Fruit fly (Drosophila melanogaster) whole organism, embryonic: ENCODE measurements around the gene Vlet.

Experiments
- ATbp ChIP-seq: fragments of 200-800 bp; sonication (Bioruptor generic); optimal IDR thresholded peaks from 2 replicates; lab custom pipeline; 2017; ENCODE audit warnings: missing biosample characterization, mild to moderate bottlenecking, missing genetic modification characterization, missing genetic modification reagents
- Asciz ChIP-seq: fragments of 200-800 bp; sonication (Bioruptor generic); optimal IDR thresholded peaks from 2 replicates; lab custom pipeline; 2017; ENCODE audit warnings: missing biosample characterization, mild to moderate bottlenecking, missing genetic modification characterization, missing genetic modification reagents
- CG12391 ChIP-seq: fragments of 200-800 bp; sonication (Bioruptor generic); optimal IDR thresholded peaks from 3 replicates; lab custom pipeline; 2018; ENCODE audit warnings: missing biosample characterization, mild to moderate bottlenecking, missing genetic modification characterization, moderate library complexity
- CG13424 ChIP-seq: fragments of 200-800 bp; sonication (Bioruptor generic); optimal IDR thresholded peaks from 2 replicates; lab custom pipeline; 2019; ENCODE audit warnings: missing biosample characterization, mild to moderate bottlenecking, missing genetic modification characterization, moderate library complexity
- CG14710 ChIP-seq: fragments of 200-800 bp; sonication (Bioruptor generic); optimal IDR thresholded peaks from 3 replicates; lab custom pipeline; 2019; ENCODE audit warnings: missing biosample characterization, mild to moderate bottlenecking, missing genetic modification characterization, moderate library complexity
- CG15269 ChIP-seq: fragments of 200-800 bp; sonication (Bioruptor generic); optimal IDR thresholded peaks from 2 replicates; lab custom pipeline; 2018; ENCODE audit warnings: missing biosample characterization, mild to moderate bottlenecking, missing genetic modification characterization, moderate library complexity
- CG18262 ChIP-seq: fragments of 200-800 bp; optimal IDR thresholded peaks from 3 replicates; lab custom pipeline; 2019; ENCODE audit warnings: missing biosample characterization, mild to moderate bottlenecking, missing genetic modification characterization, moderate library complexity
- CG18619 ChIP-seq: fragments of 200-800 bp; sonication (Bioruptor generic); optimal IDR thresholded peaks from 3 replicates; lab custom pipeline; 2017; ENCODE audit warnings: missing biosample characterization, mild to moderate bottlenecking, missing genetic modification characterization
- CG2678 ChIP-seq: fragments of 200-800 bp; sonication (Bioruptor generic); optimal IDR thresholded peaks from 3 replicates; lab custom pipeline; 2019; ENCODE audit warnings: missing biosample characterization, mild to moderate bottlenecking, missing genetic modification characterization, moderate library complexity
- CG4360 ChIP-seq: fragments of 200-800 bp; sonication (Bioruptor generic); IDR thresholded peaks from 2 replicates; pipeline ENCODE4 v1.3.6; 2022; ENCODE audit warnings: missing biosample characterization, missing genetic modification characterization
- CG6854 ChIP-seq: fragments of 200-800 bp; sonication (Bioruptor generic); optimal IDR thresholded peaks from 3 replicates; lab custom pipeline; 2017; ENCODE audit warnings: missing biosample characterization, mild to moderate bottlenecking, missing genetic modification characterization
- CG7963 ChIP-seq: fragments of 200-800 bp; sonication (Bioruptor generic); IDR thresholded peaks from 3 replicates; pipeline ENCODE4 v1.3.6; 2022; ENCODE audit warnings: missing biosample characterization, missing genetic modification characterization; ENCODE audit not compliant: partially characterized antibody
- CG8388 ChIP-seq: fragments of 200-800 bp; sonication (Bioruptor generic); optimal IDR thresholded peaks from 2 replicates; lab custom pipeline; 2019; ENCODE audit warnings: missing biosample characterization, mild to moderate bottlenecking, missing genetic modification characterization, moderate library complexity
- CG9817 ChIP-seq: fragments of 200-800 bp; sonication (Bioruptor generic); optimal IDR thresholded peaks from 2 replicates; lab custom pipeline; 2018; ENCODE audit warnings: missing biosample characterization, mild to moderate bottlenecking, missing genetic modification characterization, moderate library complexity
- CoRest ChIP-seq: fragments of 200-800 bp; sonication (Bioruptor generic); optimal IDR thresholded peaks from 3 replicates; lab custom pipeline; 2018; ENCODE audit warnings: missing biosample characterization, mild to moderate bottlenecking, missing genetic modification characterization, moderate library complexity
- D ChIP-seq, 2 experiments: fragments of 200-800 bp in 1 of 2; fragments of >200 bp in 1 of 2; sonication (Bioruptor generic) in 1 of 2; optimal IDR thresholded peaks; 2 replicates in 1 of 2; 3 replicates in 1 of 2; lab custom pipeline; 2017; ENCODE audit warnings: mild to moderate bottlenecking in 1 of 2, missing biosample characterization in 1 of 2, missing genetic modification characterization in 1 of 2, missing genetic modification reagents in 1 of 2
- Drgx ChIP-seq: fragments of 200-800 bp; sonication (Bioruptor generic); IDR thresholded peaks from 2 replicates; pipeline ENCODE4 v1.3.6; 2022; ENCODE audit warnings: missing biosample characterization, missing genetic modification characterization
- H2.0 ChIP-seq: fragments of 200-800 bp; sonication (Bioruptor generic); IDR thresholded peaks from 2 replicates; pipeline ENCODE4 v1.3.6; 2022; ENCODE audit warnings: missing biosample characterization, missing genetic modification characterization
- HHEX ChIP-seq: fragments of 200-800 bp; sonication (Bioruptor generic); optimal IDR thresholded peaks from 3 replicates; lab custom pipeline; 2017; ENCODE audit warnings: missing biosample characterization, mild to moderate bottlenecking, missing genetic modification characterization, missing genetic modification reagents
- Hr51 ChIP-seq, 2 experiments: fragments of 200-800 bp; sonication (Bioruptor generic); optimal IDR thresholded peaks; 2 replicates in 1 of 2; 3 replicates in 1 of 2; lab custom pipeline; 2016 to 2018; ENCODE audit warnings: missing biosample characterization in 2 of 2, missing genetic modification characterization in 2 of 2, mild to moderate bottlenecking in 1 of 2, moderate library complexity in 1 of 2
- Oli ChIP-seq: fragments of 200-800 bp; sonication (Bioruptor generic); optimal IDR thresholded peaks from 2 replicates; lab custom pipeline; 2018; ENCODE audit warnings: missing biosample characterization, mild to moderate bottlenecking, missing genetic modification characterization, moderate library complexity
- Opbp ChIP-seq: fragments of 200-800 bp; sonication (Bioruptor generic); IDR thresholded peaks from 3 replicates; pipeline ENCODE4 v1.3.6; 2022; ENCODE audit warnings: missing biosample characterization, missing genetic modification characterization; ENCODE audit not compliant: partially characterized antibody
- Rx ChIP-seq: fragments of 200-800 bp; sonication (Bioruptor generic); IDR thresholded peaks from 2 replicates; pipeline ENCODE4 v1.3.6; 2022; ENCODE audit warnings: missing biosample characterization, missing genetic modification characterization
- Sox100B ChIP-seq: fragments of 200-800 bp; sonication (Bioruptor generic); optimal IDR thresholded peaks from 3 replicates; lab custom pipeline; 2018; ENCODE audit warnings: missing biosample characterization, mild to moderate bottlenecking, missing genetic modification characterization
- Sry-β ChIP-seq: fragments of 200-800 bp; sonication (Bioruptor generic); optimal IDR thresholded peaks from 2 replicates; lab custom pipeline; 2018; ENCODE audit warnings: missing biosample characterization, mild to moderate bottlenecking, missing genetic modification characterization, moderate library complexity
- Ssrp ChIP-seq: fragments of 200-800 bp; sonication (Bioruptor generic); optimal IDR thresholded peaks from 2 replicates; lab custom pipeline; 2018; ENCODE audit warnings: missing biosample characterization, mild to moderate bottlenecking, missing genetic modification characterization, moderate library complexity
- Vsx1 ChIP-seq: fragments of 200-800 bp; sonication (Bioruptor generic); optimal IDR thresholded peaks from 2 replicates; lab custom pipeline; 2017; ENCODE audit warnings: missing biosample characterization, mild to moderate bottlenecking, missing genetic modification characterization, missing genetic modification reagents
- bab2 ChIP-seq: fragments of 200-800 bp; sonication (Bioruptor generic); optimal IDR thresholded peaks from 2 replicates; lab custom pipeline; 2016; ENCODE audit warnings: missing biosample characterization, missing genetic modification characterization
- dmrt11E ChIP-seq: fragments of 200-800 bp; sonication (Bioruptor generic); optimal IDR thresholded peaks from 3 replicates; lab custom pipeline; 2018; ENCODE audit warnings: missing biosample characterization, mild to moderate bottlenecking, missing genetic modification characterization, moderate library complexity
- dmrt99B ChIP-seq: fragments of 200-800 bp; sonication (Bioruptor generic); optimal IDR thresholded peaks from 2 replicates; lab custom pipeline; 2018; ENCODE audit warnings: missing biosample characterization, mild to moderate bottlenecking, missing genetic modification characterization, moderate library complexity
- dpn ChIP-seq, 2 experiments: fragments of 200-800 bp; sonication (Bioruptor generic); optimal IDR thresholded peaks; 3 replicates each; lab custom pipeline; 2016; ENCODE audit warnings: missing biosample characterization in 2 of 2, missing genetic modification characterization in 2 of 2
- dysf ChIP-seq: fragments of 200-800 bp; sonication (Bioruptor generic); IDR thresholded peaks from 3 replicates; pipeline ENCODE4 v1.3.6; 2022; ENCODE audit warnings: missing biosample characterization, missing genetic modification characterization
- ewg ChIP-seq: fragments of 200-800 bp; sonication (Bioruptor generic); optimal IDR thresholded peaks from 3 replicates; lab custom pipeline; 2017; ENCODE audit warnings: mild to moderate bottlenecking, missing biosample characterization, missing genetic modification reagents, missing genetic modification characterization
- exex ChIP-seq: fragments of 200-800 bp; sonication (Bioruptor generic); optimal IDR thresholded peaks from 4 replicates; lab custom pipeline; 2018; ENCODE audit warnings: missing biosample characterization, mild to moderate bottlenecking, missing genetic modification characterization, moderate library complexity
- fd3F ChIP-seq: fragments of 200-800 bp; sonication (Bioruptor generic); optimal IDR thresholded peaks from 2 replicates; lab custom pipeline; 2018; ENCODE audit warnings: missing biosample characterization, mild to moderate bottlenecking, missing genetic modification characterization, moderate library complexity
- gem ChIP-seq: fragments of 200-800 bp; sonication (Bioruptor generic); optimal IDR thresholded peaks from 2 replicates; lab custom pipeline; 2019; ENCODE audit warnings: missing biosample characterization, mild to moderate bottlenecking, missing genetic modification characterization, moderate library complexity
- hb ChIP-seq: fragments of 200-800 bp; sonication (Bioruptor generic); IDR thresholded peaks from 3 replicates; pipeline ENCODE4 v1.3.6; 2022; ENCODE audit warnings: missing biosample characterization, missing genetic modification characterization; ENCODE audit not compliant: partially characterized antibody
- kni ChIP-seq: fragments of 200-800 bp; sonication (Bioruptor generic); optimal IDR thresholded peaks from 3 replicates; lab custom pipeline; 2017; ENCODE audit warnings: mild to moderate bottlenecking, missing biosample characterization, missing genetic modification reagents, missing genetic modification characterization
- oc ChIP-seq: fragments of 200-800 bp; sonication (Bioruptor generic); optimal IDR thresholded peaks from 2 replicates; lab custom pipeline; 2018; ENCODE audit warnings: missing biosample characterization, mild to moderate bottlenecking, missing genetic modification characterization, moderate library complexity
- phol ChIP-seq: fragments of 200-800 bp; sonication (Bioruptor generic); optimal IDR thresholded peaks from 3 replicates; lab custom pipeline; 2018; ENCODE audit warnings: missing biosample characterization, mild to moderate bottlenecking, missing genetic modification characterization, moderate library complexity
- prd ChIP-seq, 3 experiments: fragments of >200 bp in 2 of 3; fragments of 200-800 bp in 1 of 3; sonication (Bioruptor generic) in 1 of 3; optimal IDR thresholded peaks in 2 of 3; IDR thresholded peaks in 1 of 3; 2 replicates in 2 of 3; 3 replicates in 1 of 3; pipeline versions ENCODE4 v1.3.6 to Lab custom; 2017 to 2022; ENCODE audit warnings: missing biosample characterization in 1 of 3, missing genetic modification characterization in 1 of 3
- ranshi ChIP-seq: fragments of 200-800 bp; sonication (Bioruptor generic); IDR thresholded peaks from 2 replicates; pipeline ENCODE4 v1.3.6; 2022; ENCODE audit warnings: missing biosample characterization, missing genetic modification characterization
- sisA ChIP-seq: fragments of 200-800 bp; sonication (Bioruptor generic); IDR thresholded peaks from 2 replicates; pipeline ENCODE4 v1.3.6; 2022; ENCODE audit warnings: missing biosample characterization, missing genetic modification characterization
- trem ChIP-seq: fragments of 200-800 bp; optimal IDR thresholded peaks from 3 replicates; lab custom pipeline; 2019; ENCODE audit warnings: missing biosample characterization, mild to moderate bottlenecking, missing genetic modification characterization, moderate library complexity
- wor ChIP-seq: fragments of 200-800 bp; sonication (Bioruptor generic); IDR thresholded peaks from 2 replicates; pipeline ENCODE4 v1.3.6; 2022; ENCODE audit warnings: missing biosample characterization, missing genetic modification characterization
- z ChIP-seq: fragments of 200-800 bp; sonication (Bioruptor generic); IDR thresholded peaks from 3 replicates; pipeline ENCODE4 v1.3.6; 2022; ENCODE audit warnings: missing biosample characterization, missing genetic modification characterization

Gene Vlet

DNA sequence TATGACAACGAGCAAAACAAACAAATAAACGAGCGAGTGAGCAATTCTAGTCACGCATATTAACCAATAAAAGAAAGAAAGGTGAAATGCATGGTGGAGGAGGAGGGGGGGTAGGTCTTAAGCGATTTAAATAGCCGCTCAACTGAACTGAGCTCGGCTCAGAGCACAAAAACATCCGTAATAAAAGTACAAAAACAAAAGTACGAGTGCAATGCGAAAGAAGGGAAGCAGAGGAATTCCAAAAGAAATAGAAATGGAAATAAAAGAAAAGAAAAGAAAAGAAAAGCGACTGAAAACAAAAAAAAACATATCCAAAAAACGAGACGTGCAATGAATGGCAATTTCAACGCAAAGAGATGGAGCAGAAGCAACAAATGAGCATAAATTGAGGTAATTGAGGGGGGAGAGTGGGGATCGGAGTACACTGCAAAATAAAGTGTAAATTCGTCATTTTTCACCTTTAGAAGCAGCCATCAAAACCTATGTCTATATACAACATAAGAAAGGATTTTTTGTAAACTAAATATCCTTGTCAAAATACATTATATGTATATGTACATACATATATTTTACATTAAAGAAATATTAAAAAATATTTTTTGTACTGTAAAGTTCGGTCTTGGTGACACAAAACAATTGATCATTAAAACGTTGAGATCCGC is 20.1 kb downstream of the Vlet start (continued):
- TF ChIP-seq CG2678 (tag; lab: Kevin White, UChicago) = peak; percentile 55
- TF ChIP-seq ranshi = peak; percentile 10; the same call in 1 of the 2 replicates
- TF ChIP-seq Rx (GFP tag; lab: Robert Waterston, UW) = 0 out of 2 replicates have a peak, but pooled peaks have one; percentile 10
- TF ChIP-seq sisA (GFP tag; lab: Robert Waterston, UW) = peak; percentile 26; the same call in 1 of the 2 replicates
- TF ChIP-seq Sry-β (GFP tag; lab: Kevin White, UChicago) = no peak
- TF ChIP-seq Vsx1 (GFP tag; lab: Kevin White, UChicago) = peak; percentile 6
- TF ChIP-seq HHEX (GFP tag; lab: Kevin White, UChicago) = peak; percentile 13
- TF ChIP-seq wor (GFP tag; lab: Robert Waterston, UW) = 0 out of 2 replicates have a peak, but pooled peaks have one; percentile 15
- peak in 1 of 2 experiments; percentile 18 for TF ChIP-seq dpn (GFP tag; optimal IDR thresholded peaks at IDR 0.05; lab: Kevin White, UChicago)
- no peak for TF ChIP-seq CG7963 (GFP tag; lab: Robert Waterston, UW)
- no peak for TF ChIP-seq fd3F
- peak; percentile 47 for TF ChIP-seq CG8388 (GFP tag; lab: Kevin White, UChicago)
- peak; percentile 8 for TF ChIP-seq CG14710
- no peak for TF ChIP-seq Opbp (GFP tag; lab: Robert Waterston, UW)
- peak; percentile 57 for TF ChIP-seq phol (tag; lab: Kevin White, UChicago)
- TF ChIP-seq dmrt99B (tag; lab: Kevin White, UChicago) = peak; percentile 46
- TF ChIP-seq Drgx (GFP tag; lab: Robert Waterston, UW) = peak; percentile 32; the same call in 1 of the 2 replicates
- peak in 1 of 2 experiments; percentile 40 for TF ChIP-seq Hr51 (GFP tag; optimal IDR thresholded peaks at IDR 0.05; lab: Kevin White, UChicago)
- peak; percentile 12 for TF ChIP-seq oc
- peak; percentile 65 for TF ChIP-seq gem
- no peak for TF ChIP-seq prd (optimal IDR thresholded peaks at IDR 0.05; lab: Kevin White, UChicago)
- peak; percentile 22; the same call in 1 of the 3 replicates for TF ChIP-seq prd (GFP tag; IDR thresholded peaks at IDR 0.05; lab: Robert Waterston, UW)
- peak; percentile 29 for TF ChIP-seq CG12391
- peak; percentile 34 for TF ChIP-seq dmrt11E
- TF ChIP-seq bab2 (GFP tag; lab: Kevin White, UChicago) = no peak
- peak; percentile 7 for TF ChIP-seq Sox100B (GFP tag; lab: Kevin White, UChicago)
- no peak for TF ChIP-seq CG18619 (GFP tag; lab: Kevin White, UChicago)
- TF ChIP-seq kni (GFP tag; lab: Kevin White, UChicago) = peak; percentile 46
- TF ChIP-seq CG9817 (tag; lab: Kevin White, UChicago) = no peak
- peak; percentile 4 for TF ChIP-seq CG18262 (tag; lab: Kevin White, UChicago)
- peak; percentile 28 for TF ChIP-seq trem (tag; lab: Kevin White, UChicago)
- no peak for TF ChIP-seq z
- TF ChIP-seq hb (GFP tag; lab: Robert Waterston, UW) = no peak
- peak; percentile 25 for TF ChIP-seq CoRest
- no peak for TF ChIP-seq H2.0
- no peak for TF ChIP-seq CG4360 (GFP tag; lab: Robert Waterston, UW)
- peak; percentile 43 for TF ChIP-seq Ssrp (tag; lab: Kevin White, UChicago)
- TF ChIP-seq ATbp (GFP tag; lab: Kevin White, UChicago) = peak; percentile 24
- TF ChIP-seq CG13424 (tag; lab: Kevin White, UChicago) = peak; percentile 37
- no peak for TF ChIP-seq CG6854
- TF ChIP-seq D (optimal IDR thresholded peaks at IDR 0.05; lab: Kevin White, UChicago) = no peak
- TF ChIP-seq D (GFP tag; optimal IDR thresholded peaks at IDR 0.05; lab: Kevin White, UChicago) = peak; percentile 13
- TF ChIP-seq ewg (GFP tag; lab: Kevin White, UChicago) = peak; percentile 14
- TF ChIP-seq CG15269 (tag; lab: Kevin White, UChicago) = peak; percentile 2
- TF ChIP-seq dysf = peak; percentile 38; the same call in 1 of the 3 replicates
- peak; percentile 45 for TF ChIP-seq Oli
- no peak for TF ChIP-seq exex
- peak; percentile 3 for TF ChIP-seq Asciz (GFP tag; lab: Kevin White, UChicago)
